Worm (Caenorhabditis elegans) whole organism, late embryonic: ENCODE results near the gene F10E7.11.

Experiments used
- ceh-2 ChIP-seq: sonication (generic microtip); optimal IDR thresholded peaks from 2 replicates; lab custom pipeline; 2016; ENCODE audit warnings: missing genotype, missing genetic modification characterization, missing compliant biosample characterization
- elt-4 ChIP-seq: sonication (generic microtip); optimal IDR thresholded peaks from 2 replicates; lab custom pipeline; 2016; ENCODE audit warnings: missing genetic modification characterization, missing compliant biosample characterization
- hlh-13 ChIP-seq: fragments of 200-800 bp; sonication (Bioruptor generic); optimal IDR thresholded peaks from 2 replicates; lab custom pipeline; 2018; ENCODE audit warnings: mild to moderate bottlenecking, missing genetic modification characterization, missing compliant biosample characterization
- nhr-11 ChIP-seq: fragments of 150-350 bp; optimal IDR thresholded peaks from 2 replicates; lab custom pipeline; 2014; ENCODE audit warnings: missing biosample characterization, missing genetic modification characterization
- odd-2 ChIP-seq: sonication (generic microtip); optimal IDR thresholded peaks from 2 replicates; lab custom pipeline; 2017; ENCODE audit warnings: antibody characterized with exemption, mild to moderate bottlenecking, missing genetic modification characterization, missing compliant biosample characterization
- pag-3 ChIP-seq: sonication (generic microtip); optimal IDR thresholded peaks from 2 replicates; lab custom pipeline; 2016; ENCODE audit warnings: missing compliant biosample characterization, missing genetic modification characterization, borderline replicate concordance

- TF ChIP-seq nhr-11 (tag; lab: Kevin White, UChicago) (no peak), ceh-2 (tag; lab: Kevin White, UChicago) (no peak), pag-3 (tag; lab: Kevin White, UChicago) (no peak), odd-2 (tag; lab: Kevin White, UChicago) (no peak), hlh-13 (no peak), elt-4 (tag; lab: Kevin White, UChicago) (no peak)
These were observed 31.8 kb downstream of the F10E7.11 start for ce11 chrII:7090852-7091251.
